Worm (Caenorhabditis elegans) whole organism, L4 larva: ENCODE results near the gene zig-3.

Source experiments
- T26A8.4 ChIP-seq: fragments of 200-800 bp; sonication (Bioruptor generic); IDR thresholded peaks from 2 replicates; pipeline ENCODE4 v1.3.6; 2022; ENCODE audit warnings: missing genetic modification characterization, missing compliant biosample characterization
- ZK546.5 ChIP-seq, 2 experiments: sonication (generic microtip); optimal IDR thresholded peaks; 2 replicates each; lab custom pipeline; 2017; ENCODE audit warnings: missing biosample characterization in 2 of 2, missing genetic modification characterization in 2 of 2
- aly-2 ChIP-seq: sonication (generic microtip); optimal IDR thresholded peaks from 2 replicates; lab custom pipeline; 2018; ENCODE audit warnings: missing biosample characterization, missing genetic modification characterization
- ceh-20 ChIP-seq: fragments of 200-800 bp; sonication (Bioruptor generic); IDR thresholded peaks from 2 replicates; pipeline ENCODE4 v1.3.6; 2022; ENCODE audit warnings: missing genetic modification reagents, missing genetic modification characterization, missing compliant biosample characterization
- hlh-11 ChIP-seq: fragments of 200-800 bp; sonication (Bioruptor generic); optimal IDR thresholded peaks from 2 replicates; lab custom pipeline; 2018; ENCODE audit warnings: mild to moderate bottlenecking, missing genetic modification characterization, missing compliant biosample characterization
- unc-39 ChIP-seq: sonication (generic microtip); optimal IDR thresholded peaks from 2 replicates; lab custom pipeline; 2017; ENCODE audit warnings: missing biosample characterization, missing genetic modification characterization

DNA sequence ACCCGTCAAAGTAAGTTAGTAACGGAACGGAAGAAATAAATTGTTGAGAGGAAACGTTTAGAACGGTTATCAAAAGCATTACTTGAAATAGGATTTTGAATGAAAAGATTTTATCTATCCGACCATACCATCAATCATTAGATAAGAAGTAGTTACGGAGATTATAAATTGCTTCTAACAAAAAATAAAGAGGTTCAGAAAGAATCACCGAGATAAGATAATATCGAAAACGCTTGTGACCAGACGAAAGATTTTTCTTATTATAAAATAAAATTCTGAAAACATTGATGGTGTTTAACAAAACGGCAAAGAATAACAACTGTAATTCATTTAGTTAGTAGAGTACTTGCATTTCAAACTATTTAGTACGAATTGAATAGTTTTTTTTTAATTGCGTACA lies 49.7 kb upstream of the zig-3 start, which contains the start of gene C39D10.8:
- no peak for TF ChIP-seq ceh-20 (GFP tag; lab: Robert Waterston, UW)
- TF ChIP-seq aly-2 (tag; lab: Kevin White, UChicago) = no peak
- TF ChIP-seq ZK546.5 (tag; optimal IDR thresholded peaks at IDR 0.05; lab: Kevin White, UChicago) = no peak
- no peak for TF ChIP-seq T26A8.4 (GFP tag; lab: Robert Waterston, UW)
- TF ChIP-seq unc-39 = no peak
- TF ChIP-seq hlh-11 (tag; lab: Kevin White, UChicago) = no peak
